Worm (Caenorhabditis elegans) whole organism, L2 larva: ENCODE measurements around the gene R09H10.6.

Experiments
- C34F6.9 ChIP-seq: fragments of 150-350 bp; optimal IDR thresholded peaks from 2 replicates; lab custom pipeline; 2014; ENCODE audit warnings: missing biosample characterization, missing genetic modification characterization
- F13H6.1 ChIP-seq: sonication (generic microtip); optimal IDR thresholded peaks from 2 replicates; lab custom pipeline; 2016; ENCODE audit warnings: missing genetic modification characterization, missing compliant biosample characterization
- R02D3.7 ChIP-seq: fragments of 150-350 bp; optimal IDR thresholded peaks from 2 replicates; lab custom pipeline; 2014; ENCODE audit warnings: missing biosample characterization, missing genetic modification characterization
- Y55F3AM.14 ChIP-seq: fragments of 200-800 bp; sonication (Bioruptor generic); optimal IDR thresholded peaks from 2 replicates; lab custom pipeline; 2018; ENCODE audit warnings: mild to moderate bottlenecking, missing genetic modification characterization, missing compliant biosample characterization
- ZK546.5 ChIP-seq: sonication (generic microtip); optimal IDR thresholded peaks from 2 replicates; lab custom pipeline; 2017; ENCODE audit warnings: missing biosample characterization, missing genetic modification characterization
- alr-1 ChIP-seq: fragments of 150-350 bp; optimal IDR thresholded peaks from 2 replicates; lab custom pipeline; 2014; ENCODE audit warnings: missing biosample characterization, missing genetic modification characterization
- ama-1 ChIP-seq: fragments of 150-350 bp; optimal IDR thresholded peaks from 2 replicates; lab custom pipeline; 2018; ENCODE audit warnings: inconsistent platforms
- ceh-16 ChIP-seq: fragments of 150-350 bp; optimal IDR thresholded peaks from 2 replicates; lab custom pipeline; 2014; ENCODE audit warnings: missing biosample characterization, missing genetic modification characterization
- ceh-82 ChIP-seq: fragments of 150-350 bp; optimal IDR thresholded peaks from 2 replicates; lab custom pipeline; 2014; ENCODE audit warnings: missing biosample characterization, missing genetic modification characterization
- crh-2 ChIP-seq: sonication (generic microtip); optimal IDR thresholded peaks from 2 replicates; lab custom pipeline; 2017; ENCODE audit warnings: missing biosample characterization, missing genetic modification characterization
- elt-1 ChIP-seq: fragments of 150-350 bp; optimal IDR thresholded peaks from 2 replicates; lab custom pipeline; 2014; ENCODE audit warnings: missing biosample characterization, missing genetic modification characterization
- fos-1 ChIP-seq: fragments of 150-350 bp; optimal IDR thresholded peaks from 2 replicates; lab custom pipeline; 2014; ENCODE audit warnings: missing biosample characterization, missing genetic modification characterization
- gmeb-1 ChIP-seq: fragments of 150-350 bp; optimal IDR thresholded peaks from 2 replicates; lab custom pipeline; 2014; ENCODE audit warnings: missing biosample characterization, missing genetic modification characterization
- lin-13 ChIP-seq: fragments of 150-350 bp; optimal IDR thresholded peaks from 2 replicates; lab custom pipeline; 2014; ENCODE audit warnings: missing biosample characterization, missing genetic modification reagents, missing genetic modification characterization
- lsy-2 ChIP-seq, 2 experiments: fragments of 150-350 bp in 1 of 2; sonication (generic microtip) in 1 of 2; optimal IDR thresholded peaks; 2 replicates each; lab custom pipeline; 2014 to 2017; ENCODE audit warnings: missing biosample characterization in 2 of 2, missing genetic modification characterization in 2 of 2
- nhr-10 ChIP-seq: sonication (generic microtip); optimal IDR thresholded peaks from 2 replicates; lab custom pipeline; 2017; ENCODE audit warnings: missing biosample characterization, missing genetic modification characterization
- nhr-12 ChIP-seq: fragments of 150-350 bp; optimal IDR thresholded peaks from 2 replicates; lab custom pipeline; 2014; ENCODE audit warnings: missing biosample characterization, missing genetic modification characterization
- nhr-21 ChIP-seq: fragments of 150-350 bp; optimal IDR thresholded peaks from 2 replicates; lab custom pipeline; 2014; ENCODE audit warnings: missing biosample characterization, missing genetic modification characterization
- nhr-237 ChIP-seq: fragments of 150-350 bp; optimal IDR thresholded peaks from 2 replicates; lab custom pipeline; 2014; ENCODE audit warnings: missing biosample characterization, missing genetic modification characterization
- nhr-25 ChIP-seq: fragments of 150-350 bp; sonication (generic microtip); optimal IDR thresholded peaks from 3 replicates; lab custom pipeline; 2014; ENCODE audit warnings: missing biosample characterization, missing genetic modification characterization
- nhr-6 ChIP-seq: fragments of 150-350 bp; optimal IDR thresholded peaks from 2 replicates; lab custom pipeline; 2014; ENCODE audit warnings: missing biosample characterization, missing genetic modification characterization
- peb-1 ChIP-seq: fragments of 150-350 bp; optimal IDR thresholded peaks from 2 replicates; lab custom pipeline; 2014; ENCODE audit warnings: missing biosample characterization, missing genetic modification characterization
- skn-1 ChIP-seq: sonication (generic microtip); optimal IDR thresholded peaks from 2 replicates; lab custom pipeline; 2017; ENCODE audit warnings: missing biosample characterization, missing genetic modification characterization
- sma-9 ChIP-seq, 2 experiments: fragments of 150-350 bp in 1 of 2; sonication (generic microtip) in 1 of 2; optimal IDR thresholded peaks; 2 replicates each; lab custom pipeline; 2014 to 2016; ENCODE audit warnings: missing genetic modification characterization in 2 of 2, mild to moderate bottlenecking in 1 of 2, missing biosample characterization in 1 of 2, missing compliant biosample characterization in 1 of 2, missing genetic modification reagents in 1 of 2, moderate library complexity in 1 of 2
- snpc-4 ChIP-seq: fragments of 150-350 bp; optimal IDR thresholded peaks from 2 replicates; lab custom pipeline; 2014; ENCODE audit warnings: missing biosample characterization, missing genetic modification characterization
- unc-39 ChIP-seq: fragments of 150-350 bp; optimal IDR thresholded peaks from 2 replicates; lab custom pipeline; 2014; ENCODE audit warnings: missing biosample characterization, missing genetic modification characterization
- unc-55 ChIP-seq: fragments of 150-350 bp; sonication (generic microtip); optimal IDR thresholded peaks from 3 replicates; lab custom pipeline; 2014; ENCODE audit warnings: missing biosample characterization, missing genetic modification reagents, missing genetic modification characterization
- unc-62 ChIP-seq: fragments of 150-350 bp; optimal IDR thresholded peaks from 2 replicates; lab custom pipeline; 2014; ENCODE audit warnings: missing biosample characterization, missing genetic modification reagents, missing genetic modification characterization
- zag-1 ChIP-seq: fragments of 150-350 bp; optimal IDR thresholded peaks from 2 replicates; lab custom pipeline; 2014; ENCODE audit warnings: missing biosample characterization, missing genetic modification characterization
- ztf-11 ChIP-seq: sonication (generic microtip); optimal IDR thresholded peaks from 2 replicates; lab custom pipeline; 2017; ENCODE audit warnings: missing biosample characterization, missing genetic modification characterization
- ztf-4 ChIP-seq: fragments of 150-350 bp; optimal IDR thresholded peaks from 2 replicates; lab custom pipeline; 2014; ENCODE audit warnings: missing biosample characterization, missing genetic modification characterization

Gene R09H10.6

DNA sequence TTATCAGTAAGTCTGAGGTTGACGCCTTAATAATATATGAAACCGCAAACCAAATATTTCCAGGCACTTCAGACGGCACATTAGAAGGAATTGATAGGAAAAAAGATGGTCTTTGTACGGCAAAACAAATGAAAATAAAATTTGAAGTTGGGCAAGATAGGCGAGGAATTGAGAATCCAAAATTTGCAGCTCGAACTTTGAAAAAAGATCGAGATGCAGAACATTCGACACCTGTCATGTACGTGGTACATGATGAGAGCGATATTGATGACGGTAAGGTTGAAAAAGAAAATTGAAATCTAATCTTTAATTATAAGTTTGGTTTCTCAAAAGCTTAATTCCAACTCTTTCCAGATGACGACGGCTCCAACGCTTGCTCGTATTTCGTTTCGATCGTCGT, 30.8 kb upstream of the R09H10.6 start:
- no peak for TF ChIP-seq elt-1 (tag; lab: Kevin White, UChicago)
- TF ChIP-seq fos-1 = no peak
- TF ChIP-seq skn-1 (tag; lab: Kevin White, UChicago) = no peak
- no peak for TF ChIP-seq C34F6.9 (tag; lab: Kevin White, UChicago)

DNA sequence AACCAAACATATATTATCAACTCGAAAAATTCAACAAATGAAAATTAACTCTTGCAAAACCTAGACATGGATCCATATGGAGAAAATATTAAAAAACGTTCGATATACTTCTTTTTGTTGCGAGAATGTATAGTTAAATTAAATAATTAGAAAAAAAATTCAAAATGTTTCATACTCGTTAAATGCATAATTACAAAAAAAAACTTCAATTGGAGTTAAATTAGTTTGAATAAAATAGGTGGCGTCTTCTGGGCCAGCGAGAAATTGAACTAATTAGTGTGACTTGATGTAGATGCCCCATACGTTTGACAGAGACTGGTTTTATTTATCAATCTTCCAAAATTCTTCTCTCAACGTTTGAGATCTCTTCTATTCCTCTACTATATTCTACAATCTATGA, 30.0 kb upstream of the R09H10.6 start, which contains the start of gene lgc-43:
lgc-43 (plus strand) TSS at position 301 of the 400 bp plus-strand sequence.
- no peak for TF ChIP-seq nhr-6 (tag; lab: Kevin White, UChicago)
- TF ChIP-seq, all 48 proteins: peak for 0

DNA sequence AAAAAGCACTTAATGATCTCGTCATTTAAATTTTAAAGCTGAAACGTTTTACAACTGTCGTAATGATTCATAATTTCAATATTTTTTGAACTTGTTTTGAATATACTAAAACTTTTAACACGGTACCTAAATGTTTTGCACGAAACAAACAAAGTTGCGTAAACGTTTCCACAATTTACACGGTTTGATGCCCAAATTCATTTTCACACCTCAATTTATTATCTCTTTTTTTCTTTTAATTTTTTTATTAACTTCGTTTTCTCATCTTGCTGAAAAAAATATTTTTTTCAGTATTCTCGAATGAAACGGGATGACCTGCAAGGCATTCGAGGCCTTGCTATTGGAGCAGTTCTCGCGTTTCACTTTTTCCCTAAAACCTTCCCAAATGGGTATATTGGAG, 24.1 kb upstream of the R09H10.6 start, which contains the start of gene oac-8:
oac-8 (plus strand) TSS at position 301 of the 400 bp plus-strand sequence.
- TF ChIP-seq lsy-2 (tag; optimal IDR thresholded peaks at IDR 0.05; lab: Kevin White, UChicago) (no peak), crh-2 (tag; lab: Kevin White, UChicago) (no peak), nhr-10 (tag; lab: Kevin White, UChicago) (no peak)

- TF ChIP-seq nhr-25 (tag; lab: Kevin White, UChicago) (no peak), peb-1 (tag; lab: Kevin White, UChicago) (no peak), nhr-12 (tag; lab: Kevin White, UChicago) (no peak), fos-1 (no peak), unc-55 (GFP tag; lab: Kevin White, UChicago) (no peak), gmeb-1 (tag; lab: Kevin White, UChicago) (no peak), nhr-21 (no peak), R02D3.7 (no peak), C34F6.9 (tag; lab: Kevin White, UChicago) (no peak), unc-39 (no peak), unc-62 (no peak), F13H6.1 (tag; lab: Kevin White, UChicago) (no peak), nhr-237 (tag; lab: Kevin White, UChicago) (no peak), nhr-10 (tag; lab: Kevin White, UChicago) (no peak), ceh-82 (tag; lab: Kevin White, UChicago) (no peak), lin-13 (GFP tag; lab: Kevin White, UChicago) (no peak), Y55F3AM.14 (no peak), sma-9 (GFP tag; optimal IDR thresholded peaks at IDR 0.05; lab: Kevin White, UChicago) (no peak), sma-9 (tag; optimal IDR thresholded peaks at IDR 0.05; lab: Kevin White, UChicago) (no peak), ztf-4 (no peak), snpc-4 (tag; lab: Kevin White, UChicago) (no peak)
Observed at ce11 chrIV:10589072-10589471, 19.3 kb upstream of the R09H10.6 start, which contains the start of gene C43F9.4. Gene C43F9.4 (minus strand): TSS chrIV:10589172.

DNA sequence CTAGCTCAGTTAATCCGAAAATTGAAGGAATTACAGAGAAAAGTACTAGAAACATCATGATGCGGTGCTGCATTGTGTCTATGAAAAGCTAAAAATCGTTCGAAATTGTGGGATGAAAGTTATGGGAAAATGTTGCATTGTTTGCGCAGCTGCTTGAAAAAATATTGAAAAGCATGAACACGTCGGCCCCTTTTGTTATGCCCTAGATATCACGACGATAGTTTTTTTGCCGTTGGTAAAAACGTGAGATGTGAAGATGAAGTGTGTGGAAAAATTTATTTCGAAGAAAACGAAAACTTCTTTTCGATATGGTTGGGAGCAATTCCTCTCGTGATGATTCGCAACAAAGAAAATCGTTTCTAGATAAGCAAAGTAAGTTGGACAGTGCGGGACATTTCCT, 17.7 kb upstream of the R09H10.6 start, which contains the start of the genes C43F9.5 and nkb-2:
C43F9.5 (minus strand) TSS at position 101 of the 400 bp plus-strand sequence.
nkb-2 (plus strand) TSS at position 277 of the 400 bp plus-strand sequence.
- TF ChIP-seq lin-13 (GFP tag; lab: Kevin White, UChicago) (no peak), zag-1 (tag; lab: Kevin White, UChicago) (no peak), ama-1 (lab: Kevin White, UChicago) (no peak), alr-1 (no peak), ztf-11 (tag; lab: Kevin White, UChicago) (no peak), unc-39 (no peak), ceh-16 (tag; lab: Kevin White, UChicago) (no peak), gmeb-1 (tag; lab: Kevin White, UChicago) (no peak), lsy-2 (tag; optimal IDR thresholded peaks at IDR 0.05; lab: Kevin White, UChicago) (no peak)

- no peak for TF ChIP-seq sma-9 (GFP tag; optimal IDR thresholded peaks at IDR 0.05; lab: Kevin White, UChicago)
- TF ChIP-seq sma-9 (tag; optimal IDR thresholded peaks at IDR 0.05; lab: Kevin White, UChicago) = no peak
- TF ChIP-seq nhr-6 (tag; lab: Kevin White, UChicago) = no peak
- TF ChIP-seq ZK546.5 (tag; lab: Kevin White, UChicago) = no peak
- no peak for TF ChIP-seq unc-39
Observed at ce11 chrIV:10593570-10593969, 14.8 kb upstream of the R09H10.6 start, which contains the start of gene C43F9.7. Gene C43F9.7 (minus strand): TSS chrIV:10593670.
